Fruit fly (Drosophila melanogaster) whole organism, prepupa: ENCODE data around the gene TwdlJ.
A peak's percentile ranks its signal among the peaks of the same experiment; 100 is the strongest.

Source experiments
- Blimp-1 ChIP-seq: fragments of 200-800 bp; sonication (Bioruptor generic); optimal IDR thresholded peaks from 3 replicates; lab custom pipeline; 2017; ENCODE audit warnings: missing biosample characterization, missing genetic modification characterization, mild to moderate bottlenecking, moderate library complexity, missing genetic modification reagents
- CG11294 ChIP-seq: fragments of 200-800 bp; sonication (Bioruptor generic); IDR thresholded peaks from 2 replicates; pipeline ENCODE4 v1.3.6; 2022; ENCODE audit warnings: missing biosample characterization, missing genetic modification characterization
- CG11762 ChIP-seq: fragments of 200-800 bp; sonication (Bioruptor generic); optimal IDR thresholded peaks from 3 replicates; lab custom pipeline; 2016; ENCODE audit warnings: missing biosample characterization, missing genetic modification characterization; ENCODE audit not compliant: insufficient read depth
- CG1621 ChIP-seq: fragments of 200-800 bp; sonication (Bioruptor generic); optimal IDR thresholded peaks from 3 replicates; lab custom pipeline; 2018; ENCODE audit warnings: missing biosample characterization, mild to moderate bottlenecking, missing genetic modification characterization
- CG16779 ChIP-seq: fragments of 200-800 bp; sonication (Bioruptor generic); optimal IDR thresholded peaks from 3 replicates; lab custom pipeline; 2017; ENCODE audit warnings: missing biosample characterization, mild to moderate bottlenecking, missing genetic modification characterization
- CG31627 ChIP-seq: fragments of 200-800 bp; sonication (Bioruptor generic); optimal IDR thresholded peaks from 3 replicates; lab custom pipeline; 2016; ENCODE audit warnings: missing biosample characterization, missing genetic modification characterization
- CG32006 ChIP-seq: fragments of 200-800 bp; sonication (Bioruptor generic); optimal IDR thresholded peaks from 3 replicates; lab custom pipeline; 2017; ENCODE audit warnings: missing biosample characterization, mild to moderate bottlenecking, missing genetic modification characterization
- CG3919 ChIP-seq: fragments of 200-800 bp; sonication (Bioruptor generic); optimal IDR thresholded peaks from 3 replicates; lab custom pipeline; 2016; ENCODE audit warnings: missing biosample characterization, missing genetic modification characterization
- CG6163 ChIP-seq: fragments of 200-800 bp; sonication (Bioruptor generic); IDR thresholded peaks from 3 replicates; pipeline ENCODE4 v1.3.6; 2022; ENCODE audit warnings: missing biosample characterization, missing genetic modification characterization
- CG6276 ChIP-seq: fragments of 200-800 bp; sonication (Bioruptor generic); optimal IDR thresholded peaks from 2 replicates; lab custom pipeline; 2017; ENCODE audit warnings: missing biosample characterization, mild to moderate bottlenecking, missing genetic modification characterization
- CG6808 ChIP-seq: fragments of 200-800 bp; sonication (Bioruptor generic); optimal IDR thresholded peaks from 3 replicates; lab custom pipeline; 2017; ENCODE audit warnings: missing biosample characterization, missing genetic modification characterization, mild to moderate bottlenecking, moderate library complexity, missing genetic modification reagents
- CG6854 ChIP-seq: fragments of 200-800 bp; sonication (Bioruptor generic); optimal IDR thresholded peaks from 2 replicates; lab custom pipeline; 2017; ENCODE audit warnings: missing biosample characterization, mild to moderate bottlenecking, missing genetic modification characterization
- CG7368 ChIP-seq: fragments of 200-800 bp; sonication (Bioruptor generic); optimal IDR thresholded peaks from 3 replicates; lab custom pipeline; 2016; ENCODE audit warnings: missing biosample characterization, missing genetic modification characterization
- CG8119 ChIP-seq: fragments of 200-800 bp; sonication (Bioruptor generic); IDR thresholded peaks from 3 replicates; pipeline ENCODE4 v1.3.6; 2022; ENCODE audit warnings: missing biosample characterization, missing genetic modification characterization
- CG8319 ChIP-seq: fragments of 200-800 bp; sonication (Bioruptor generic); optimal IDR thresholded peaks from 3 replicates; lab custom pipeline; 2016; ENCODE audit warnings: missing biosample characterization, missing genetic modification characterization
- CG9139 ChIP-seq: fragments of 200-800 bp; sonication (Bioruptor generic); optimal IDR thresholded peaks from 3 replicates; lab custom pipeline; 2017; ENCODE audit warnings: missing biosample characterization, mild to moderate bottlenecking, missing genetic modification characterization
- Eip75B ChIP-seq: fragments of 200-800 bp; sonication (Bioruptor generic); optimal IDR thresholded peaks from 3 replicates; lab custom pipeline; 2016; ENCODE audit warnings: missing biosample characterization, missing genetic modification characterization
- Eip93F ChIP-seq: fragments of 200-800 bp; sonication (Bioruptor generic); optimal IDR thresholded peaks from 2 replicates; lab custom pipeline; 2016; ENCODE audit warnings: missing biosample characterization, mild to moderate bottlenecking, missing genetic modification characterization
- Ets21C ChIP-seq: fragments of 200-800 bp; sonication (Bioruptor generic); optimal IDR thresholded peaks from 3 replicates; lab custom pipeline; 2016; ENCODE audit warnings: missing biosample characterization, missing genetic modification characterization
- Gug ChIP-seq: fragments of 200-800 bp; sonication (Bioruptor generic); IDR thresholded peaks from 2 replicates; pipeline ENCODE4 v1.3.6; 2022; ENCODE audit warnings: missing biosample characterization, missing genetic modification characterization
- Hr39 ChIP-seq: fragments of 200-800 bp; sonication (Bioruptor generic); optimal IDR thresholded peaks from 2 replicates; lab custom pipeline; 2016; ENCODE audit warnings: missing biosample characterization, missing genetic modification characterization
- Hr4 ChIP-seq: fragments of 200-800 bp; sonication (Bioruptor generic); optimal IDR thresholded peaks from 3 replicates; lab custom pipeline; 2016; ENCODE audit warnings: missing biosample characterization, missing genetic modification characterization
- OdsH ChIP-seq: fragments of 200-800 bp; sonication (Bioruptor generic); optimal IDR thresholded peaks from 3 replicates; lab custom pipeline; 2016; ENCODE audit warnings: missing biosample characterization, missing genetic modification characterization
- Smox ChIP-seq: fragments of 200-800 bp; sonication (Bioruptor generic); optimal IDR thresholded peaks from 3 replicates; lab custom pipeline; 2016; ENCODE audit warnings: missing biosample characterization, missing genetic modification characterization
- Sox102F ChIP-seq: fragments of 200-800 bp; sonication (Bioruptor generic); optimal IDR thresholded peaks from 2 replicates; lab custom pipeline; 2016; ENCODE audit warnings: missing biosample characterization, mild to moderate bottlenecking, missing genetic modification characterization
- Sox14 ChIP-seq: fragments of 200-800 bp; sonication (Bioruptor generic); optimal IDR thresholded peaks from 3 replicates; lab custom pipeline; 2016; ENCODE audit warnings: missing biosample characterization, missing genetic modification characterization
- Sox15 ChIP-seq: fragments of 200-800 bp; sonication (Bioruptor generic); optimal IDR thresholded peaks from 3 replicates; lab custom pipeline; 2016; ENCODE audit warnings: missing biosample characterization, missing genetic modification characterization
- achi ChIP-seq: fragments of 200-800 bp; sonication (Bioruptor generic); optimal IDR thresholded peaks from 3 replicates; lab custom pipeline; 2016; ENCODE audit warnings: missing biosample characterization, missing genetic modification characterization
- acj6 ChIP-seq: fragments of 200-800 bp; sonication (Bioruptor generic); optimal IDR thresholded peaks from 3 replicates; lab custom pipeline; 2016; ENCODE audit warnings: missing biosample characterization, missing genetic modification characterization
- cyc ChIP-seq: fragments of 200-800 bp; sonication (Bioruptor generic); optimal IDR thresholded peaks from 3 replicates; lab custom pipeline; 2016; ENCODE audit warnings: missing biosample characterization, missing genetic modification characterization
- dsx ChIP-seq: fragments of 200-800 bp; optimal IDR thresholded peaks from 3 replicates; lab custom pipeline; 2019; ENCODE audit warnings: missing biosample characterization, mild to moderate bottlenecking, missing genetic modification characterization, moderate library complexity; ENCODE audit not compliant: poor library complexity, severe bottlenecking
- eg ChIP-seq: fragments of 200-800 bp; sonication (Bioruptor generic); IDR thresholded peaks from 3 replicates; pipeline ENCODE4 v1.3.6; 2022; ENCODE audit warnings: missing biosample characterization, missing genetic modification characterization
- esn ChIP-seq: fragments of 200-800 bp; sonication (Bioruptor generic); optimal IDR thresholded peaks from 2 replicates; lab custom pipeline; 2016; ENCODE audit warnings: missing biosample characterization, mild to moderate bottlenecking, missing genetic modification characterization, moderate library complexity
- fd85E ChIP-seq: fragments of 200-800 bp; sonication (Bioruptor generic); optimal IDR thresholded peaks from 3 replicates; lab custom pipeline; 2016; ENCODE audit warnings: missing biosample characterization, missing genetic modification characterization
- fkh ChIP-seq: fragments of 200-800 bp; sonication (Bioruptor generic); optimal IDR thresholded peaks from 3 replicates; lab custom pipeline; 2017; ENCODE audit warnings: missing biosample characterization, mild to moderate bottlenecking, missing genetic modification characterization, moderate library complexity
- net ChIP-seq: fragments of 200-800 bp; sonication (Bioruptor generic); optimal IDR thresholded peaks from 3 replicates; lab custom pipeline; 2016; ENCODE audit warnings: missing biosample characterization, missing genetic modification characterization
- pdm3 ChIP-seq: fragments of 200-800 bp; sonication (Bioruptor generic); optimal IDR thresholded peaks from 3 replicates; lab custom pipeline; 2016; ENCODE audit warnings: missing biosample characterization, missing genetic modification characterization
- salr ChIP-seq, 2 experiments: fragments of 200-800 bp; sonication (Bioruptor generic); optimal IDR thresholded peaks; 3 replicates each; lab custom pipeline; 2016 to 2018; ENCODE audit warnings: missing biosample characterization in 2 of 2, missing genetic modification characterization in 2 of 2, mild to moderate bottlenecking in 1 of 2
- ss ChIP-seq, 2 experiments: fragments of 200-800 bp; sonication (Bioruptor generic); optimal IDR thresholded peaks; 2 replicates in 1 of 2; 3 replicates in 1 of 2; lab custom pipeline; 2017 to 2018; ENCODE audit warnings: mild to moderate bottlenecking in 2 of 2, missing biosample characterization in 2 of 2, missing genetic modification characterization in 2 of 2, moderate library complexity in 1 of 2
- svp ChIP-seq: fragments of 200-800 bp; sonication (Bioruptor generic); peaks from one replicate; lab custom pipeline; 2016; ENCODE audit warnings: missing biosample characterization, missing genetic modification characterization
- topi ChIP-seq: fragments of 200-800 bp; sonication (Bioruptor generic); optimal IDR thresholded peaks from 3 replicates; lab custom pipeline; 2016; ENCODE audit warnings: missing biosample characterization, missing genetic modification characterization
- vri ChIP-seq: fragments of 200-800 bp; sonication (Bioruptor generic); optimal IDR thresholded peaks from 3 replicates; lab custom pipeline; 2016; ENCODE audit warnings: missing biosample characterization, mild to moderate bottlenecking, missing genetic modification characterization

TwdlJ gene

dm6 chr3R:26654594-26654993 is 24.9 kb downstream of the TwdlJ start (continued):
- TF ChIP-seq CG8119 (GFP tag; lab: Robert Waterston, UW), result peak; percentile 57; the same call in 2 of the 3 replicates
- peak; percentile 14 for TF ChIP-seq Eip75B (GFP tag; lab: Kevin White, UChicago)
- TF ChIP-seq Hr39 (GFP tag; lab: Kevin White, UChicago), result peak; percentile 16
- TF ChIP-seq CG11294 (GFP tag; lab: Robert Waterston, UW), result 0 out of 2 replicates have a peak, but pooled peaks have one; percentile 7
- peak; percentile 26 for TF ChIP-seq CG3919 (GFP tag; lab: Kevin White, UChicago)
- TF ChIP-seq Gug (GFP tag; lab: Robert Waterston, UW), result 0 out of 2 replicates have a peak, but pooled peaks have one; percentile 37
- TF ChIP-seq achi, result peak; percentile 37
- TF ChIP-seq CG31627 (GFP tag; lab: Kevin White, UChicago), result no peak
- peak; percentile 53 for TF ChIP-seq Hr4
- TF ChIP-seq Blimp-1 (GFP tag; lab: Kevin White, UChicago), result no peak
- TF ChIP-seq ss (GFP tag; optimal IDR thresholded peaks at IDR 0.05; lab: Kevin White, UChicago), result no peak
- TF ChIP-seq CG7368 (GFP tag; lab: Kevin White, UChicago), result no peak
- TF ChIP-seq Eip93F (GFP tag; lab: Kevin White, UChicago), result no peak
- no peak for TF ChIP-seq salr (GFP tag; optimal IDR thresholded peaks at IDR 0.05; lab: Kevin White, UChicago)
- peak; percentile 25 for TF ChIP-seq CG6276 (GFP tag; lab: Kevin White, UChicago)
- TF ChIP-seq CG16779 (tag; lab: Kevin White, UChicago), result no peak
- no peak for TF ChIP-seq dsx (GFP tag; lab: Kevin White, UChicago)
- TF ChIP-seq esn (GFP tag; lab: Kevin White, UChicago), result no peak
- TF ChIP-seq CG11762 (GFP tag; lab: Kevin White, UChicago), result peak; percentile 16
- TF ChIP-seq eg (GFP tag; lab: Robert Waterston, UW), result 0 out of 3 replicates have a peak, but pooled peaks have one; percentile 13
- peak; percentile 6 for TF ChIP-seq acj6 (GFP tag; lab: Kevin White, UChicago)
- no peak for TF ChIP-seq fd85E (GFP tag; lab: Kevin White, UChicago)
- TF ChIP-seq CG8319 (GFP tag; lab: Kevin White, UChicago), result no peak
- TF ChIP-seq cyc (GFP tag; lab: Kevin White, UChicago), result peak; percentile 15
- TF ChIP-seq CG6163 (GFP tag; lab: Robert Waterston, UW), result peak; percentile 45; the same call in 1 of the 3 replicates
- TF ChIP-seq net (GFP tag; lab: Kevin White, UChicago), result no peak
- TF ChIP-seq Sox15, result no peak
- TF ChIP-seq CG1621, result no peak
- no peak for TF ChIP-seq Sox14 (GFP tag; lab: Kevin White, UChicago)
- peak; percentile 14 for TF ChIP-seq pdm3 (GFP tag; lab: Kevin White, UChicago)
- TF ChIP-seq OdsH, result no peak
- no peak for TF ChIP-seq Sox102F (GFP tag; lab: Kevin White, UChicago)
- TF ChIP-seq CG6854 (GFP tag; lab: Kevin White, UChicago), result no peak
- peak; percentile 55 for TF ChIP-seq CG32006
- no peak for TF ChIP-seq vri (GFP tag; lab: Kevin White, UChicago)
- no peak for TF ChIP-seq CG6808
- no peak for TF ChIP-seq Smox (GFP tag; lab: Kevin White, UChicago)
- TF ChIP-seq CG9139 (GFP tag; lab: Kevin White, UChicago), result no peak
- no peak for TF ChIP-seq fkh (GFP tag; lab: Kevin White, UChicago)
- TF ChIP-seq svp (GFP tag; lab: Kevin White, UChicago), result no peak

- TF ChIP-seq pdm3 (GFP tag; lab: Kevin White, UChicago), result no peak
- TF ChIP-seq Ets21C (GFP tag; lab: Kevin White, UChicago), result no peak
- TF ChIP-seq topi (GFP tag; lab: Kevin White, UChicago), result no peak
- TF ChIP-seq Hr4, result no peak
- TF ChIP-seq cyc (GFP tag; lab: Kevin White, UChicago), result no peak
These were observed 25.8 kb downstream of the TwdlJ start for dm6 chr3R:26655416-26655945.
